Fruit fly (Drosophila melanogaster) whole organism, prepupa: Measurements from ENCODE around the gene RluA-1.
A peak's percentile ranks its signal among the peaks of the same experiment; 100 is the strongest.

Experiments
- Blimp-1 ChIP-seq: fragments of 200-800 bp; sonication (Bioruptor generic); optimal IDR thresholded peaks from 3 replicates; lab custom pipeline; 2017; ENCODE audit warnings: missing biosample characterization, missing genetic modification characterization, mild to moderate bottlenecking, moderate library complexity, missing genetic modification reagents
- CG10631 ChIP-seq: fragments of 200-800 bp; sonication (Bioruptor generic); optimal IDR thresholded peaks from 2 replicates; lab custom pipeline; 2016; ENCODE audit warnings: missing biosample characterization, missing genetic modification characterization
- CG11294 ChIP-seq: fragments of 200-800 bp; sonication (Bioruptor generic); IDR thresholded peaks from 2 replicates; pipeline ENCODE4 v1.3.6; 2022; ENCODE audit warnings: missing biosample characterization, missing genetic modification characterization
- CG11762 ChIP-seq: fragments of 200-800 bp; sonication (Bioruptor generic); optimal IDR thresholded peaks from 3 replicates; lab custom pipeline; 2016; ENCODE audit warnings: missing biosample characterization, missing genetic modification characterization; ENCODE audit not compliant: insufficient read depth
- CG11902 ChIP-seq: fragments of 200-800 bp; sonication (Bioruptor generic); optimal IDR thresholded peaks from 3 replicates; lab custom pipeline; 2016; ENCODE audit warnings: missing biosample characterization, missing genetic modification characterization
- CG15336 ChIP-seq: fragments of 200-800 bp; sonication (Bioruptor generic); IDR thresholded peaks from 2 replicates; pipeline ENCODE4 v1.3.6; 2022; ENCODE audit warnings: missing biosample characterization, missing genetic modification characterization
- CG1621 ChIP-seq: fragments of 200-800 bp; sonication (Bioruptor generic); optimal IDR thresholded peaks from 3 replicates; lab custom pipeline; 2018; ENCODE audit warnings: missing biosample characterization, mild to moderate bottlenecking, missing genetic modification characterization
- CG16779 ChIP-seq: fragments of 200-800 bp; sonication (Bioruptor generic); optimal IDR thresholded peaks from 3 replicates; lab custom pipeline; 2017; ENCODE audit warnings: missing biosample characterization, mild to moderate bottlenecking, missing genetic modification characterization
- CG31627 ChIP-seq: fragments of 200-800 bp; sonication (Bioruptor generic); optimal IDR thresholded peaks from 3 replicates; lab custom pipeline; 2016; ENCODE audit warnings: missing biosample characterization, missing genetic modification characterization
- CG32006 ChIP-seq: fragments of 200-800 bp; sonication (Bioruptor generic); optimal IDR thresholded peaks from 3 replicates; lab custom pipeline; 2017; ENCODE audit warnings: missing biosample characterization, mild to moderate bottlenecking, missing genetic modification characterization
- CG34406 ChIP-seq: fragments of 200-800 bp; sonication (Bioruptor generic); optimal IDR thresholded peaks from 3 replicates; lab custom pipeline; 2016; ENCODE audit warnings: missing biosample characterization, missing genetic modification characterization
- CG3919 ChIP-seq: fragments of 200-800 bp; sonication (Bioruptor generic); optimal IDR thresholded peaks from 3 replicates; lab custom pipeline; 2016; ENCODE audit warnings: missing biosample characterization, missing genetic modification characterization
- CG4318 ChIP-seq: fragments of 200-800 bp; sonication (Bioruptor generic); optimal IDR thresholded peaks from 3 replicates; lab custom pipeline; 2017; ENCODE audit warnings: missing biosample characterization, mild to moderate bottlenecking, missing genetic modification characterization
- CG6276 ChIP-seq: fragments of 200-800 bp; sonication (Bioruptor generic); optimal IDR thresholded peaks from 2 replicates; lab custom pipeline; 2017; ENCODE audit warnings: missing biosample characterization, mild to moderate bottlenecking, missing genetic modification characterization
- CG6808 ChIP-seq: fragments of 200-800 bp; sonication (Bioruptor generic); optimal IDR thresholded peaks from 3 replicates; lab custom pipeline; 2017; ENCODE audit warnings: missing biosample characterization, missing genetic modification characterization, mild to moderate bottlenecking, moderate library complexity, missing genetic modification reagents
- CG6854 ChIP-seq: fragments of 200-800 bp; sonication (Bioruptor generic); optimal IDR thresholded peaks from 2 replicates; lab custom pipeline; 2017; ENCODE audit warnings: missing biosample characterization, mild to moderate bottlenecking, missing genetic modification characterization
- CG8119 ChIP-seq: fragments of 200-800 bp; sonication (Bioruptor generic); IDR thresholded peaks from 3 replicates; pipeline ENCODE4 v1.3.6; 2022; ENCODE audit warnings: missing biosample characterization, missing genetic modification characterization
- CG9139 ChIP-seq: fragments of 200-800 bp; sonication (Bioruptor generic); optimal IDR thresholded peaks from 3 replicates; lab custom pipeline; 2017; ENCODE audit warnings: missing biosample characterization, mild to moderate bottlenecking, missing genetic modification characterization
- Ets21C ChIP-seq: fragments of 200-800 bp; sonication (Bioruptor generic); optimal IDR thresholded peaks from 3 replicates; lab custom pipeline; 2016; ENCODE audit warnings: missing biosample characterization, missing genetic modification characterization
- Ets96B ChIP-seq: fragments of 200-800 bp; optimal IDR thresholded peaks from 2 replicates; lab custom pipeline; 2019; ENCODE audit warnings: missing biosample characterization, mild to moderate bottlenecking, missing genetic modification characterization, moderate library complexity
- Hr38 ChIP-seq: sonication (Bioruptor generic); optimal IDR thresholded peaks from 2 replicates; lab custom pipeline; 2016; ENCODE audit warnings: missing biosample characterization, missing genetic modification characterization
- Hr39 ChIP-seq: fragments of 200-800 bp; sonication (Bioruptor generic); optimal IDR thresholded peaks from 2 replicates; lab custom pipeline; 2016; ENCODE audit warnings: missing biosample characterization, missing genetic modification characterization
- Smox ChIP-seq: fragments of 200-800 bp; sonication (Bioruptor generic); optimal IDR thresholded peaks from 3 replicates; lab custom pipeline; 2016; ENCODE audit warnings: missing biosample characterization, missing genetic modification characterization
- Sox102F ChIP-seq: fragments of 200-800 bp; sonication (Bioruptor generic); optimal IDR thresholded peaks from 2 replicates; lab custom pipeline; 2016; ENCODE audit warnings: missing biosample characterization, mild to moderate bottlenecking, missing genetic modification characterization
- Sox14 ChIP-seq: fragments of 200-800 bp; sonication (Bioruptor generic); optimal IDR thresholded peaks from 3 replicates; lab custom pipeline; 2016; ENCODE audit warnings: missing biosample characterization, missing genetic modification characterization
- Sox15 ChIP-seq: fragments of 200-800 bp; sonication (Bioruptor generic); optimal IDR thresholded peaks from 3 replicates; lab custom pipeline; 2016; ENCODE audit warnings: missing biosample characterization, missing genetic modification characterization
- achi ChIP-seq: fragments of 200-800 bp; sonication (Bioruptor generic); optimal IDR thresholded peaks from 3 replicates; lab custom pipeline; 2016; ENCODE audit warnings: missing biosample characterization, missing genetic modification characterization
- acj6 ChIP-seq: fragments of 200-800 bp; sonication (Bioruptor generic); optimal IDR thresholded peaks from 3 replicates; lab custom pipeline; 2016; ENCODE audit warnings: missing biosample characterization, missing genetic modification characterization
- dac ChIP-seq: fragments of 200-800 bp; sonication (Bioruptor generic); optimal IDR thresholded peaks from 2 replicates; lab custom pipeline; 2017; ENCODE audit warnings: missing biosample characterization, mild to moderate bottlenecking, missing genetic modification characterization
- dsx ChIP-seq: fragments of 200-800 bp; optimal IDR thresholded peaks from 3 replicates; lab custom pipeline; 2019; ENCODE audit warnings: missing biosample characterization, mild to moderate bottlenecking, missing genetic modification characterization, moderate library complexity; ENCODE audit not compliant: poor library complexity, severe bottlenecking
- eg ChIP-seq: fragments of 200-800 bp; sonication (Bioruptor generic); IDR thresholded peaks from 3 replicates; pipeline ENCODE4 v1.3.6; 2022; ENCODE audit warnings: missing biosample characterization, missing genetic modification characterization
- fd59A ChIP-seq: fragments of 200-800 bp; sonication (Bioruptor generic); optimal IDR thresholded peaks from 2 replicates; lab custom pipeline; 2017; ENCODE audit warnings: missing biosample characterization, mild to moderate bottlenecking, missing genetic modification characterization, missing genetic modification reagents
- fd85E ChIP-seq: fragments of 200-800 bp; sonication (Bioruptor generic); optimal IDR thresholded peaks from 3 replicates; lab custom pipeline; 2016; ENCODE audit warnings: missing biosample characterization, missing genetic modification characterization
- lz ChIP-seq: fragments of 200-800 bp; sonication (Bioruptor generic); optimal IDR thresholded peaks from 3 replicates; lab custom pipeline; 2016; ENCODE audit warnings: missing biosample characterization, missing genetic modification characterization
- net ChIP-seq: fragments of 200-800 bp; sonication (Bioruptor generic); optimal IDR thresholded peaks from 3 replicates; lab custom pipeline; 2016; ENCODE audit warnings: missing biosample characterization, missing genetic modification characterization
- pdm3 ChIP-seq: fragments of 200-800 bp; sonication (Bioruptor generic); optimal IDR thresholded peaks from 3 replicates; lab custom pipeline; 2016; ENCODE audit warnings: missing biosample characterization, missing genetic modification characterization
- salr ChIP-seq, 2 experiments: fragments of 200-800 bp; sonication (Bioruptor generic); optimal IDR thresholded peaks; 3 replicates each; lab custom pipeline; 2016 to 2018; ENCODE audit warnings: missing biosample characterization in 2 of 2, missing genetic modification characterization in 2 of 2, mild to moderate bottlenecking in 1 of 2
- spab ChIP-seq: fragments of 200-800 bp; sonication (Bioruptor generic); optimal IDR thresholded peaks from 2 replicates; lab custom pipeline; 2017; ENCODE audit warnings: missing biosample characterization, mild to moderate bottlenecking, missing genetic modification characterization, missing genetic modification reagents
- ss ChIP-seq, 2 experiments: fragments of 200-800 bp; sonication (Bioruptor generic); optimal IDR thresholded peaks; 2 replicates in 1 of 2; 3 replicates in 1 of 2; lab custom pipeline; 2017 to 2018; ENCODE audit warnings: mild to moderate bottlenecking in 2 of 2, missing biosample characterization in 2 of 2, missing genetic modification characterization in 2 of 2, moderate library complexity in 1 of 2
- topi ChIP-seq: fragments of 200-800 bp; sonication (Bioruptor generic); optimal IDR thresholded peaks from 3 replicates; lab custom pipeline; 2016; ENCODE audit warnings: missing biosample characterization, missing genetic modification characterization

RluA-1 gene

DNA sequence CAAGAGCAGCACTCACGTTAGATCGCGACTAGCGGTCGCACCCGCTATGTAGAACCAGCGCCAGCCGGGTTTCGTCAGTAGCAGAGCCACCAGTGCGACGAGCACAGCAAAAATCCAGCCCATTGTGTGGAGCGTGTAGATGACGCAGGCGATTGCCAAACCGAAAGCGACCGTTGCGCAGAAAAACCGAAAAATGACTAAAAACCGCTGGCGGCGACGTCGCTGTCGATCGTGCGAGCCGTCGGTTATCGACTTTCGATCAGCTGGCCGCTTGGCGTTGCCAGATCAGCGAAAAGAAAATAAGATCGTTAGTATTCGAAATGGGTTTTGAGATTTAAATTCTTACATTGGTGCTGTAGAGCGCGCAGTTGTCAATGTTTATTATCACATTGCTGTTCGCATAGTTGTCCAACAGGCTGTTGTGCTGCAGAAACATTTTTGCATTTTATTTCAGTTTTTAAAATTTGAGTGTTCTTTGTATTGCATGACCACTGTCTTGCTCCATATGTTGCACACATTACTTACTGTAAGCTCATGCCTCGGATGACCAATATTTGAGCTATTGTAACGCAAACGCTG, 42.4 kb upstream of the RluA-1 start (continued):
- TF ChIP-seq dac (GFP tag; lab: Kevin White, UChicago) (no peak), dsx (peak; percentile 22), CG10631 (GFP tag; lab: Kevin White, UChicago) (peak; percentile 9), Hr39 (peak; percentile 34), achi (GFP tag; lab: Kevin White, UChicago) (peak; percentile 28), fd85E (GFP tag; lab: Kevin White, UChicago) (no peak), Ets96B (tag; lab: Kevin White, UChicago) (peak; percentile 17), CG16779 (tag; lab: Kevin White, UChicago) (peak; percentile 20), topi (peak; percentile 49), CG31627 (GFP tag; lab: Kevin White, UChicago) (peak; percentile 48), lz (peak; percentile 5), Smox (peak; percentile 49), CG11294 (no peak), Hr38 (GFP tag; lab: Kevin White, UChicago) (no peak), Sox14 (GFP tag; lab: Kevin White, UChicago) (peak; percentile 56), Blimp-1 (GFP tag; lab: Kevin White, UChicago) (no peak), CG34406 (GFP tag; lab: Kevin White, UChicago) (peak; percentile 18), salr (GFP tag; optimal IDR thresholded peaks at IDR 0.05; lab: Kevin White, UChicago) (peak in 1 of 2 experiments; percentile 10), spab (GFP tag; lab: Kevin White, UChicago) (no peak), CG6276 (GFP tag; lab: Kevin White, UChicago) (peak; percentile 72)

- TF ChIP-seq Ets96B (tag; lab: Kevin White, UChicago) (no peak), CG11294 (no peak), Ets21C (GFP tag; lab: Kevin White, UChicago) (no peak), CG10631 (GFP tag; lab: Kevin White, UChicago) (no peak), CG15336 (no peak), fd59A (no peak), fd85E (GFP tag; lab: Kevin White, UChicago) (no peak), CG6854 (GFP tag; lab: Kevin White, UChicago) (no peak), Hr39 (no peak), dac (GFP tag; lab: Kevin White, UChicago) (no peak), acj6 (GFP tag; lab: Kevin White, UChicago) (no peak), CG3919 (GFP tag; lab: Kevin White, UChicago) (no peak), CG11902 (no peak), dsx (no peak), CG4318 (GFP tag; lab: Kevin White, UChicago) (no peak), spab (GFP tag; lab: Kevin White, UChicago) (no peak), Sox15 (GFP tag; lab: Kevin White, UChicago) (no peak)
Observed at dm6 chr2L:10515553-10516174, 41.5 kb upstream of the RluA-1 start.

DNA sequence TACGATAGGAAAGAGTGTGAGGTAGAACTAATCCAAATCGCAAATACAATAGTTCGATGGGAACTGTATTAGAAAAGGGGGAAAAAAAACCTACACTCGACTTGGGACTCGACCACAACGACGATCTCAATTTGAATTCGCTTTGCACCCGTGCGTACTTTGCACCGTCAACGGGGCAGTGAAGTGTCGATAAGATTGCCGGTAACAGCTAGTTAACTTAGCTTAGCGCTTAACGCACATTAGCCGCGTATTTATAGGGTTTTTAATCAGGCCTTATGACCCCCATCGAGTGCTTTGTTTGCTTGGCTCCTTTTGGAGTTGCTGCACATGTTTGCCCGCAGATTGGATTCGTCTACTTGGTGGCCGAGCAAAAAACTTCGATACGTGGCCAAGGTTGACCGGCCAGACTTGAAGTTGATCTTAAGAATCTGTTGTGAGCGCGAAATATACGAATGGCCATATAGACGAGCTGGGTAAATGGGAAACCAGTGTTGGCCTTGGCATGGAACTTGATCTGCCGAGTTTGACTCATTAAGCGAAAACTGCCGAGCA, 40.5 kb upstream of the RluA-1 start:
- no peak for TF ChIP-seq CG1621 (tag; lab: Kevin White, UChicago)
- no peak for TF ChIP-seq CG34406 (GFP tag; lab: Kevin White, UChicago)
- TF ChIP-seq CG8119: 0 out of 3 replicates have a peak, but pooled peaks have one; percentile 21
- TF ChIP-seq CG15336: 0 out of 2 replicates have a peak, but pooled peaks have one; percentile 14
- no peak for TF ChIP-seq pdm3 (GFP tag; lab: Kevin White, UChicago)
- no peak for TF ChIP-seq fd59A
- TF ChIP-seq CG9139 (GFP tag; lab: Kevin White, UChicago): no peak
- TF ChIP-seq CG32006: no peak
- TF ChIP-seq Sox102F (GFP tag; lab: Kevin White, UChicago): no peak
- TF ChIP-seq dsx: no peak
- peak; percentile 49 for TF ChIP-seq CG6276 (GFP tag; lab: Kevin White, UChicago)
- no peak for TF ChIP-seq Ets21C (GFP tag; lab: Kevin White, UChicago)
- peak; percentile 29 for TF ChIP-seq CG6808
- 0 out of 3 replicates have a peak, but pooled peaks have one; percentile 20 for TF ChIP-seq eg (GFP tag; lab: Robert Waterston, UW)
- no peak for TF ChIP-seq CG6854 (GFP tag; lab: Kevin White, UChicago)
- no peak for TF ChIP-seq CG11762 (GFP tag; lab: Kevin White, UChicago)
- no peak for TF ChIP-seq Blimp-1 (GFP tag; lab: Kevin White, UChicago)
- peak; percentile 28 for TF ChIP-seq net
- TF ChIP-seq CG10631 (GFP tag; lab: Kevin White, UChicago): no peak
- peak; percentile 1 to 32 for TF ChIP-seq ss (GFP tag; optimal IDR thresholded peaks at IDR 0.05; lab: Kevin White, UChicago)
